Worm (Caenorhabditis elegans): ENCODE data around the gene cogc-2.

Gene cogc-2

ce11 chrIV:7049672-7050206, 10.4 kb upstream of the cogc-2 start, which contains the start of gene nhr-105 (continued):
- TF ChIP-seq ztf-11 (tag; optimal IDR thresholded peaks at IDR 0.05) (no peak), sdz-12 (GFP tag; optimal IDR thresholded peaks at IDR 0.05) (peak; percentile 46), egl-43 (GFP tag; IDR thresholded peaks at IDR 0.05) (no peak), ctbp-1 (GFP tag; IDR thresholded peaks at IDR 0.05) (peak; percentile 9; the same call in 1 of the 2 replicates)

DNA sequence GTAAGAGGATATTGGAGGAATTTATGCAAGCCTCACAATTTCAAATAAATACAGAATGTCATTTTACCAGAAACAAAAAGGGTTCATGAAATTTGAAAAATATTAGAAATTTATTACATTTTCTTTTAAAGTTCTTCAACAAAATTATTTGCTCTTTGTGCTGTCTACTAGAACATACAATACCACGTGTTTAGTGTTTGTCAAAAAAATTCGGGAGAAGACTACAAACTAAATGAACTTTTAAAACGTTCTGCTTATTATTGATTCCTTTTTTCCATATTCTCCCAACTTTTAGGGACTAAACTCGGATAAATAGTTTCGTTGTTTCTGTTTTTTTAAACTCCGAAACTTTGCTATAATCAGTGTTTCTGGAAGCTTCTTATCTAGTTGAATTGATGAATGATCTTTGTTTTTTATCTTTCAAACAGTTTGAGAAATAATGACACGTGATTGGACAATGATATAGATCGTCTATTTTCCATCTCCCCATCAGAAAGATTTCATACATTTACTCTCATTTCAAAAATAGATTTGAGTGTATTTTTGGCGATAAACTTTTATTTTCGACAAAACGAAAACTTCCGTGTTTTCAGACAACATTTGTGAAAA, 9.4 kb upstream of the cogc-2 start:
- TF ChIP-seq nhr-77 (tag; optimal IDR thresholded peaks at IDR 0.05): peak; percentile 30
- peak; percentile 34 for TF ChIP-seq hlh-30 (tag; optimal IDR thresholded peaks at IDR 0.05; ENCODE audit: insufficient read depth)
- peak; percentile 87 for TF ChIP-seq dve-1 (tag; optimal IDR thresholded peaks at IDR 0.05; ENCODE audit: insufficient read depth)
- peak; percentile 54 for TF ChIP-seq aha-1 (tag)
- peak; percentile 15 for TF ChIP-seq nhr-48 (tag; optimal IDR thresholded peaks at IDR 0.05)
- no peak for TF ChIP-seq Y48G9A.11 (GFP tag; IDR thresholded peaks at IDR 0.05)
- 0 out of 2 replicates have a peak, but pooled peaks have one; percentile 20 for TF ChIP-seq zfp-3 (GFP tag; conservative IDR thresholded peaks at IDR 0.05)
- no peak for TF ChIP-seq ceh-20 (GFP tag; IDR thresholded peaks at IDR 0.05)
- TF ChIP-seq rbr-2 (tag; optimal IDR thresholded peaks at IDR 0.05): no peak
- TF ChIP-seq mdt-29 (GFP tag; IDR thresholded peaks at IDR 0.05): peak; percentile 71; the same call in 1 of the 2 replicates
- peak; percentile 25 for TF ChIP-seq nhr-28 (tag; optimal IDR thresholded peaks at IDR 0.05)
- no peak for TF ChIP-seq mdl-1 (tag; optimal IDR thresholded peaks at IDR 0.05)
- peak; percentile 66 for TF ChIP-seq hlh-11 (tag; optimal IDR thresholded peaks at IDR 0.05)
- no peak for TF ChIP-seq daf-16 (GFP tag; optimal IDR thresholded peaks at IDR 0.05)
- TF ChIP-seq daf-16 (tag; optimal IDR thresholded peaks at IDR 0.05): peak; percentile 71
- no peak for TF ChIP-seq F26F4.8 (GFP tag; conservative IDR thresholded peaks at IDR 0.05)
- peak; percentile 49 for TF ChIP-seq dmd-6 (GFP tag; IDR thresholded peaks at IDR 0.05)
- TF ChIP-seq Y5F2A.4 (GFP tag; optimal IDR thresholded peaks at IDR 0.05): no peak
- peak in 1 of 2 experiments; percentile 33 for TF ChIP-seq unc-62 (GFP tag; optimal IDR thresholded peaks at IDR 0.05 in 1 of 2)
- no peak for TF ChIP-seq unc-62 (tag; optimal IDR thresholded peaks at IDR 0.05)
- TF ChIP-seq nhr-76 (tag; optimal IDR thresholded peaks at IDR 0.05): no peak
- no peak for TF ChIP-seq mxl-2 (GFP tag; conservative IDR thresholded peaks at IDR 0.05)
- no peak for TF ChIP-seq hif-1 (tag; optimal IDR thresholded peaks at IDR 0.05)

DNA sequence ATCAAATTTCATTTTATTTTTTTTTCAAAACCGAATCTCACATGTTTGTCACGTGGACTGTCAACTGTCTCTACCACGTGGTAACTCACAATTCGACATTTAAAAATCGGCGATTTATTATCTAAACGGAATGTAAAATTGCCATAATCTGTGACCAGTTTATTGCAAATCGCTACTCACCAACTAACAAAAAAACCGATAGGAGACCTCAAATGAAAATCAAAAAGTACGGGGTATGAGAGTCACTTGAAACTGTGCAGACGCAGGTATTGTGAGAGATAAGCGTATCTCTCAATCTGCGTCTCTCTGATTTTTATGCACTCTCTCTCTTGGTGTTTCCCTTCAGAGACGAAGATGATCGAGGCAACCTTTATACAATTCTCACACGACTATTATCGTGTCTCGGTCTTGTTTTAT, 8.4 kb upstream of the cogc-2 start:
- TF ChIP-seq F37D6.2 (tag; optimal IDR thresholded peaks at IDR 0.05) (no peak), fkh-10 (GFP tag; optimal IDR thresholded peaks at IDR 0.05) (no peak), nhr-111 (GFP tag; optimal IDR thresholded peaks at IDR 0.05) (no peak), zip-11 (GFP tag; IDR thresholded peaks at IDR 0.05) (no peak), egl-43 (GFP tag; IDR thresholded peaks at IDR 0.05) (0 out of 2 replicates have a peak, but pooled peaks have one; percentile 39), unc-62 (GFP tag; optimal IDR thresholded peaks at IDR 0.05 in 1 of 2) (peak in 1 of 2 experiments; percentile 98), unc-62 (tag; optimal IDR thresholded peaks at IDR 0.05) (no peak), daf-12 (tag; optimal IDR thresholded peaks at IDR 0.05) (no peak), jun-1 (tag; optimal IDR thresholded peaks at IDR 0.05) (peak; percentile 15), mdt-29 (GFP tag; IDR thresholded peaks at IDR 0.05) (0 out of 2 replicates have a peak, but pooled peaks have one; percentile 23), nhr-25 (tag; optimal IDR thresholded peaks at IDR 0.05; ENCODE audit: borderline replicate concordance, insufficient read depth) (peak; percentile 63), lin-15B (tag; optimal IDR thresholded peaks at IDR 0.05) (no peak), rbr-2 (tag; optimal IDR thresholded peaks at IDR 0.05) (peak; percentile 31), nhr-48 (tag; optimal IDR thresholded peaks at IDR 0.05) (peak; percentile 88), F49E8.2 (tag; optimal IDR thresholded peaks at IDR 0.05; ENCODE audit: borderline replicate concordance) (no peak), gei-8 (GFP tag; optimal IDR thresholded peaks at IDR 0.05) (peak; percentile 85), zag-1 (tag; optimal IDR thresholded peaks at IDR 0.05) (no peak), zip-2 (tag; optimal IDR thresholded peaks at IDR 0.05) (no peak), T20F7.1 (GFP tag; optimal IDR thresholded peaks at IDR 0.05) (peak; percentile 36), nhr-11 (tag; optimal IDR thresholded peaks at IDR 0.05) (peak; percentile 6), Y48G9A.11 (GFP tag; IDR thresholded peaks at IDR 0.05) (no peak), daf-19 (GFP tag; conservative IDR thresholded peaks at IDR 0.05) (no peak), Y75B8A.6 (GFP tag; IDR thresholded peaks at IDR 0.05) (no peak), php-3 (GFP tag; IDR thresholded peaks at IDR 0.05) (peak; percentile 96), spr-1 (tag; optimal IDR thresholded peaks at IDR 0.05) (peak; percentile 54), hmg-1.1 (GFP tag; IDR thresholded peaks at IDR 0.05) (peak; percentile 35; the same call in 1 of the 2 replicates), hlh-11 (tag; optimal IDR thresholded peaks at IDR 0.05) (peak; percentile 94), nhr-77 (tag; optimal IDR thresholded peaks at IDR 0.05) (peak; percentile 37)
